Worm (Caenorhabditis elegans) whole organism, L3 larva: Measurements from ENCODE around the gene F58A4.2.

ENCODE experiments used
- ZK546.5 ChIP-seq: sonication (generic microtip); optimal IDR thresholded peaks from 2 replicates; lab custom pipeline; 2017; ENCODE audit warnings: missing biosample characterization, missing genetic modification characterization
- ama-1 ChIP-seq: fragments of 150-350 bp; optimal IDR thresholded peaks from 2 replicates; lab custom pipeline; 2018
- ceh-9 ChIP-seq: sonication (generic microtip); optimal IDR thresholded peaks from 2 replicates; lab custom pipeline; 2018; ENCODE audit warnings: missing biosample characterization, missing genetic modification characterization
- egl-27 ChIP-seq: sonication (generic microtip); optimal IDR thresholded peaks from 4 replicates; lab custom pipeline; 2017; ENCODE audit warnings: missing biosample characterization, missing genetic modification reagents, missing genetic modification characterization
- fos-1 ChIP-seq: fragments of 150-350 bp; optimal IDR thresholded peaks from 2 replicates; lab custom pipeline; 2014; ENCODE audit warnings: missing biosample characterization, missing genetic modification characterization
- lin-15B ChIP-seq: fragments of 150-350 bp; optimal IDR thresholded peaks from 2 replicates; lab custom pipeline; 2014; ENCODE audit warnings: missing biosample characterization, missing genetic modification characterization
- nhr-23 ChIP-seq: fragments of 150-350 bp; optimal IDR thresholded peaks from 2 replicates; lab custom pipeline; 2014; ENCODE audit warnings: missing biosample characterization, missing genetic modification reagents, missing genetic modification characterization
- nhr-77 ChIP-seq: fragments of 150-350 bp; optimal IDR thresholded peaks from 2 replicates; lab custom pipeline; 2014; ENCODE audit warnings: missing biosample characterization, missing genetic modification characterization
- pqm-1 ChIP-seq: fragments of 150-350 bp; optimal IDR thresholded peaks from 2 replicates; lab custom pipeline; 2017; ENCODE audit warnings: missing biosample characterization, missing genetic modification characterization, inconsistent platforms
- sea-2 ChIP-seq: fragments of 150-350 bp; sonication (generic microtip); optimal IDR thresholded peaks from 4 replicates; lab custom pipeline; 2014; ENCODE audit warnings: missing biosample characterization, missing genetic modification reagents, missing genetic modification characterization
- skn-1 ChIP-seq: fragments of 150-350 bp; optimal IDR thresholded peaks from 2 replicates; lab custom pipeline; 2014; ENCODE audit warnings: missing biosample characterization, missing genetic modification characterization
- unc-62 ChIP-seq: fragments of 150-350 bp; sonication (generic microtip); optimal IDR thresholded peaks from 4 replicates; lab custom pipeline; 2014; ENCODE audit warnings: missing biosample characterization, missing genetic modification reagents, missing genetic modification characterization

DNA sequence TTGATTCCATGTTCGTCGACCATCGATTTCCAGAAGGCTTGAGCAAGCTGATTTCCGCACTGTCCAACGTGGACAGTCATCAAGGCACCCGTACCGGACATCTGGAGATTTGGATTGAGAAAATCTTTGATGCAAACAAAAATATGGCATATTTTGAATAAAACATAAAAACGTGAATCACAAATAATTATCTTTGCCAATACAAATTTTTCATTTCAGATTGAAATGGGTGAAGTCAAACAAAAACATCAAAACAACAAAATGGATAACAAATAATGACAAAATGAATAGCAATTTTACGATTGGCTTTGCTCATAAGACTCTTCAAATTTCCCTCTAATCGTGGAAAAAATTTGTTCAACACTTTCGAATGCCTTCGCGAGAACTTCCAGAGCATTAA lies 28.5 kb upstream of the F58A4.2 start, which contains the start of gene tbg-1:
- TF ChIP-seq lin-15B (tag; lab: Kevin White, UChicago): no peak
- no peak for TF ChIP-seq egl-27 (tag; lab: Kevin White, UChicago)
- no peak for TF ChIP-seq unc-62
- TF ChIP-seq sea-2 (GFP tag; lab: Kevin White, UChicago): no peak
- TF ChIP-seq ZK546.5: no peak
- TF ChIP-seq fos-1 (tag; lab: Kevin White, UChicago): no peak
- no peak for TF ChIP-seq ceh-9 (tag; lab: Kevin White, UChicago)
- TF ChIP-seq skn-1: no peak
- TF ChIP-seq pqm-1: no peak
- TF ChIP-seq ama-1: no peak
- TF ChIP-seq nhr-23 (tag; lab: Kevin White, UChicago): no peak
- TF ChIP-seq nhr-77: no peak
